Fruit fly (Drosophila melanogaster) whole organism, pupa: Measurements from ENCODE around the gene CG16959.

Source experiments
- CG10348 ChIP-seq: fragments of 200-800 bp; sonication (Bioruptor generic); IDR thresholded peaks from 2 replicates; pipeline ENCODE4 v1.3.6; 2022; ENCODE audit warnings: missing biosample characterization, missing genetic modification characterization
- CG12605 ChIP-seq: fragments of 200-800 bp; sonication (Bioruptor generic); IDR thresholded peaks from 2 replicates; pipeline ENCODE4 v1.3.6; 2022; ENCODE audit warnings: missing biosample characterization, missing genetic modification characterization
- CG13204 ChIP-seq: fragments of 200-800 bp; sonication (Bioruptor generic); optimal IDR thresholded peaks from 2 replicates; lab custom pipeline; 2018; ENCODE audit warnings: missing biosample characterization, mild to moderate bottlenecking, missing genetic modification characterization, moderate library complexity
- CG14655 ChIP-seq: fragments of 200-800 bp; sonication (Bioruptor generic); optimal IDR thresholded peaks from 3 replicates; lab custom pipeline; 2017; ENCODE audit warnings: mild to moderate bottlenecking, missing biosample characterization, missing genetic modification reagents, missing genetic modification characterization
- CG15710 ChIP-seq: fragments of 200-800 bp; sonication (Bioruptor generic); optimal IDR thresholded peaks from 2 replicates; lab custom pipeline; 2018; ENCODE audit warnings: missing biosample characterization, mild to moderate bottlenecking, missing genetic modification characterization, moderate library complexity
- CG17806 ChIP-seq: fragments of 200-800 bp; sonication (Bioruptor generic); optimal IDR thresholded peaks from 2 replicates; lab custom pipeline; 2018; ENCODE audit warnings: missing biosample characterization, mild to moderate bottlenecking, missing genetic modification characterization, moderate library complexity
- CG32121 ChIP-seq: fragments of 200-800 bp; sonication (Bioruptor generic); IDR thresholded peaks from 2 replicates; pipeline ENCODE4 v1.3.6; 2022; ENCODE audit warnings: missing biosample characterization, missing genetic modification characterization
- CG34367 ChIP-seq: fragments of 200-800 bp; sonication (Bioruptor generic); optimal IDR thresholded peaks from 2 replicates; lab custom pipeline; 2018; ENCODE audit warnings: missing biosample characterization, mild to moderate bottlenecking, missing genetic modification characterization
- CG4496 ChIP-seq: fragments of 200-800 bp; sonication (Bioruptor generic); IDR thresholded peaks from 3 replicates; pipeline ENCODE4 v1.3.6; 2022; ENCODE audit warnings: missing biosample characterization, missing genetic modification characterization
- CG8159 ChIP-seq: fragments of 200-800 bp; sonication (Bioruptor generic); optimal IDR thresholded peaks from 3 replicates; lab custom pipeline; 2018; ENCODE audit warnings: missing biosample characterization, mild to moderate bottlenecking, missing genetic modification characterization, moderate library complexity
- CG8301 ChIP-seq: fragments of 200-800 bp; sonication (Bioruptor generic); optimal IDR thresholded peaks from 2 replicates; lab custom pipeline; 2018; ENCODE audit warnings: missing biosample characterization, mild to moderate bottlenecking, missing genetic modification characterization
- CG9948 ChIP-seq: fragments of 200-800 bp; sonication (Bioruptor generic); optimal IDR thresholded peaks from 2 replicates; lab custom pipeline; 2018; ENCODE audit warnings: missing biosample characterization, mild to moderate bottlenecking, missing genetic modification characterization, moderate library complexity
- D1 ChIP-seq: fragments of 200-800 bp; sonication (Bioruptor generic); optimal IDR thresholded peaks from 2 replicates; lab custom pipeline; 2018; ENCODE audit warnings: missing biosample characterization, mild to moderate bottlenecking, missing genetic modification characterization, moderate library complexity
- EcR ChIP-seq: fragments of 200-800 bp; sonication (Bioruptor generic); optimal IDR thresholded peaks from 3 replicates; lab custom pipeline; 2019; ENCODE audit warnings: missing biosample characterization, missing genetic modification characterization, mild to moderate bottlenecking, moderate library complexity, missing genetic modification reagents
- Ets98B ChIP-seq: fragments of 200-800 bp; sonication (Bioruptor generic); IDR thresholded peaks from 2 replicates; pipeline ENCODE4 v1.3.6; 2022; ENCODE audit warnings: missing biosample characterization, missing genetic modification characterization
- Pif1A ChIP-seq: fragments of 200-800 bp; sonication (Bioruptor generic); optimal IDR thresholded peaks from 3 replicates; lab custom pipeline; 2016; ENCODE audit warnings: missing biosample characterization, missing genetic modification characterization
- Pif1B ChIP-seq: fragments of 200-800 bp; sonication (Bioruptor generic); optimal IDR thresholded peaks from 3 replicates; lab custom pipeline; 2016; ENCODE audit warnings: missing biosample characterization, missing genetic modification characterization
- Snoo ChIP-seq: fragments of 200-800 bp; sonication (Bioruptor generic); optimal IDR thresholded peaks from 3 replicates; lab custom pipeline; 2017; ENCODE audit warnings: missing biosample characterization, mild to moderate bottlenecking, missing genetic modification characterization, inconsistent platforms
- fd96Ca ChIP-seq: fragments of 200-800 bp; sonication (Bioruptor generic); IDR thresholded peaks from 3 replicates; pipeline ENCODE4 v1.3.6; 2022; ENCODE audit warnings: missing biosample characterization, missing genetic modification characterization
- gl ChIP-seq: fragments of 200-800 bp; sonication (Bioruptor generic); optimal IDR thresholded peaks from 2 replicates; lab custom pipeline; 2018; ENCODE audit warnings: missing biosample characterization, mild to moderate bottlenecking, missing genetic modification characterization
- rn ChIP-seq: fragments of 200-800 bp; sonication (Bioruptor generic); IDR thresholded peaks from 2 replicates; pipeline ENCODE4 v1.3.6; 2022; ENCODE audit warnings: missing biosample characterization, missing genetic modification characterization

Gene CG16959

dm6 chr3L:15107776-15108379, 17.2 kb downstream of the CG16959 start:
- TF ChIP-seq CG4496 (GFP tag; lab: Robert Waterston, UW) (peak; percentile 84), CG17806 (tag; lab: Kevin White, UChicago) (peak; percentile 93), gl (tag; lab: Kevin White, UChicago) (peak; percentile 68), D1 (tag; lab: Kevin White, UChicago) (peak; percentile 96), CG15710 (tag; lab: Kevin White, UChicago) (peak; percentile 98), Pif1A (GFP tag; lab: Kevin White, UChicago) (peak; percentile 90), Snoo (tag; lab: Kevin White, UChicago) (peak; percentile 94), CG9948 (peak; percentile 95), Pif1B (GFP tag; lab: Kevin White, UChicago) (peak; percentile 93), fd96Ca (GFP tag; lab: Robert Waterston, UW) (peak; percentile 74; the same call in 2 of the 3 replicates), CG32121 (GFP tag; lab: Robert Waterston, UW) (peak; percentile 89), CG12605 (GFP tag; lab: Robert Waterston, UW) (peak; percentile 43), CG8301 (tag; lab: Kevin White, UChicago) (peak; percentile 95), CG10348 (peak; percentile 74), CG14655 (peak; percentile 97), CG34367 (peak; percentile 92), CG13204 (peak; percentile 99), CG8159 (tag; lab: Kevin White, UChicago) (peak; percentile 97), EcR (peak; percentile 62), rn (peak; percentile 73), Ets98B (GFP tag; lab: Robert Waterston, UW) (peak; percentile 76)
- TF ChIP-seq, all 21 proteins: peak for 21

DNA sequence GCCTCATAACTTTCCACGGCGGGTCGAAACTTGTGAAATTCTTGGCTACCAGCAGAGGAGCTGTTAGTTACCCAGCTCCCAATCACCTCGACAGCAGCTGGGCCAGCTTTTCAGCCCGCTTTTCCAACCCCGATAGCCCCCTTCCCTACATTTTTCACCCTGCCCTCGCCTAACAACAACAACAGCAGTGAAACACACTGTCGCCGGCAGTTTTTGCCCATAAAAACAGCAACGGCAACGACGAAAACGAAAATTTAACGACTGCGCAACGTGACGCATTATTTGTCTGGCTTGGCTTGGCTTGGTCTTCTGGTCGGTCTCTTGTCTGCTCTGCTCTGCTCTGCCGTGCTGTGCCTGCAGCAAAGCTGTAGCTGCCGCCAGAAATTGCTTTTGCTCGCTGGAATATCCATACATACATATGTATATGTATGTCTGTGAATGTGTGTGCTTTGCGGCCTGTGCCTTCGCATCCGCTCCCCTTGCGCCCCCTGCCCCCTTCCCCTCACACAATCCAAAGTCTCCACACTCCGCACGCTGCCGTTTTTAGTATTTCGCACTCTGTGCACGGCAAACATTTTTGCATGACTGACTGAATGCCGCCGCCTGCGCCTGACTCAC, 17.9 kb downstream of the CG16959 start:
- no peak for TF ChIP-seq gl (tag; lab: Kevin White, UChicago)
- TF ChIP-seq Ets98B (GFP tag; lab: Robert Waterston, UW) = no peak; the same call in 1 of the 2 replicates
- TF ChIP-seq CG17806 (tag; lab: Kevin White, UChicago) = no peak
- no peak for TF ChIP-seq CG15710 (tag; lab: Kevin White, UChicago)
- TF ChIP-seq CG4496 (GFP tag; lab: Robert Waterston, UW) = peak; percentile 4; the same call in 2 of the 3 replicates
- peak; percentile 96 for TF ChIP-seq CG13204

- TF ChIP-seq CG32121 (GFP tag; lab: Robert Waterston, UW) (no peak), CG4496 (GFP tag; lab: Robert Waterston, UW) (no peak), Ets98B (GFP tag; lab: Robert Waterston, UW) (peak; percentile 11; the same call in 1 of the 2 replicates), CG10348 (no peak), CG34367 (no peak), Pif1A (GFP tag; lab: Kevin White, UChicago) (no peak), D1 (tag; lab: Kevin White, UChicago) (no peak), CG15710 (tag; lab: Kevin White, UChicago) (no peak), Pif1B (GFP tag; lab: Kevin White, UChicago) (no peak), CG14655 (no peak), CG13204 (peak; percentile 100), EcR (peak; percentile 37), fd96Ca (GFP tag; lab: Robert Waterston, UW) (no peak), CG12605 (GFP tag; lab: Robert Waterston, UW) (peak; percentile 34; the same call in 1 of the 2 replicates)
Measured at dm6 chr3L:15105566-15106207, 19.4 kb downstream of the CG16959 start, which contains the start of gene CG45071. CG45071 (plus strand) TSS chr3L:15105882.

dm6 chr3L:15104849-15105555, 20.1 kb downstream of the CG16959 start:
- peak; percentile 87 for TF ChIP-seq CG17806 (tag; lab: Kevin White, UChicago)
- peak; percentile 87 for TF ChIP-seq CG4496 (GFP tag; lab: Robert Waterston, UW)
- peak; percentile 89 for TF ChIP-seq CG34367
- peak; percentile 53 for TF ChIP-seq D1 (tag; lab: Kevin White, UChicago)
- TF ChIP-seq CG12605 (GFP tag; lab: Robert Waterston, UW) = peak; percentile 76
- TF ChIP-seq CG8159 (tag; lab: Kevin White, UChicago) = peak; percentile 90
- peak; percentile 90 for TF ChIP-seq Snoo (tag; lab: Kevin White, UChicago)
- TF ChIP-seq CG8301 (tag; lab: Kevin White, UChicago) = peak; percentile 90
- peak; percentile 95 for TF ChIP-seq Pif1A (GFP tag; lab: Kevin White, UChicago)
- TF ChIP-seq CG9948 = peak; percentile 84
- TF ChIP-seq CG14655 = peak; percentile 88
- peak; percentile 84 for TF ChIP-seq rn
- TF ChIP-seq CG32121 (GFP tag; lab: Robert Waterston, UW) = peak; percentile 87
- TF ChIP-seq CG13204 = peak; percentile 6
- TF ChIP-seq EcR = no peak
- peak; percentile 82 for TF ChIP-seq Ets98B (GFP tag; lab: Robert Waterston, UW)
- peak; percentile 94 for TF ChIP-seq CG15710 (tag; lab: Kevin White, UChicago)
- TF ChIP-seq fd96Ca (GFP tag; lab: Robert Waterston, UW) = peak; percentile 92
- peak; percentile 88 for TF ChIP-seq Pif1B (GFP tag; lab: Kevin White, UChicago)
- no peak; the same call in 1 of the 2 replicates for TF ChIP-seq CG10348
- peak; percentile 73 for TF ChIP-seq gl (tag; lab: Kevin White, UChicago)
- TF ChIP-seq, all 21 proteins: peak for 19
